Fruit fly (Drosophila melanogaster): ENCODE data around the gene TotC.

TotC gene

DNA sequence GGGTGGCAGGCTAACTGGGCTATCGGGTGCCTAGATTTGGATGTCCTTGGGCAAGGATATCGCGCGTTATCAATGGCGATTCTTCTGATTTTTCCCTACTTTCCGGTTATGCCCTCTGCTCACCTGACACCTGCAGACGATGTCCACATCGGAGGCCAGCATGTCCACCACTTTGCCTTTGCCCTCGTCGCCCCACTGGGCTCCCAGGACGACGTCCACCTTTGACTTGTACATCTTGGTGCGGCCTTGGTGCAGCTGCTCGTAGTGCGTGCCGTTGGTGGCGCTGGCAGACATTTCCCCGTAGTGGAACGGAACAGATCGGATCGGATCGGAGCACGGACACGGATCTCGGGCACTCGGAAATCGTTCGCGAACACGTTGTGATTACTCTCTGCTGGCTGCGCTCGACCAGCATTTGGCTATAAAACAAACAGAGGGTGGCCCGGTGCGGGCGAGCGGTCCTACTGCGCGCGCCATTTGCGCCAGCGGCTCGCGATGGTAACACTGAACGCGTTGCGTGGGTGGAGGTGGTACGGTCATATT lies 42.6 kb upstream of the TotC start, which contains the start of gene Adss (continued):
- peak; percentile 41 for TF ChIP-seq CG33213 (GFP tag; optimal IDR thresholded peaks at IDR 0.05)
- no peak for TF ChIP-seq ATbp (GFP tag; optimal IDR thresholded peaks at IDR 0.05)
- TF ChIP-seq CG6791 (GFP tag; IDR thresholded peaks at IDR 0.05; ENCODE audit: partially characterized antibody), result peak; percentile 54; the same call in 2 of the 3 replicates
- TF ChIP-seq sob (GFP tag; IDR thresholded peaks at IDR 0.05), result peak; percentile 56; the same call in 1 of the 2 replicates
- TF ChIP-seq Optix (GFP tag; IDR thresholded peaks at IDR 0.05), result no peak
- TF ChIP-seq CG30431 (GFP tag; optimal IDR thresholded peaks at IDR 0.05), result no peak
- TF ChIP-seq da (GFP tag; optimal IDR thresholded peaks at IDR 0.05), result no peak
- no peak for TF ChIP-seq cad (GFP tag; optimal IDR thresholded peaks at IDR 0.05)
- TF ChIP-seq CG14965 (GFP tag; optimal IDR thresholded peaks at IDR 0.05; ENCODE audit: borderline replicate concordance), result no peak
- TF ChIP-seq Vsx1 (GFP tag; optimal IDR thresholded peaks at IDR 0.05), result no peak
- no peak for TF ChIP-seq peb (GFP tag; IDR thresholded peaks at IDR 0.05)
- TF ChIP-seq jigr1 (GFP tag; IDR thresholded peaks at IDR 0.05), result no peak
- TF ChIP-seq sr (GFP tag; IDR thresholded peaks at IDR 0.05), result peak; percentile 98
- TF ChIP-seq CG18262 (tag; optimal IDR thresholded peaks at IDR 0.05), result no peak
- TF ChIP-seq CG12104 (GFP tag; optimal IDR thresholded peaks at IDR 0.05), result no peak
- TF ChIP-seq CG12942 (GFP tag; optimal IDR thresholded peaks at IDR 0.05), result no peak
- TF ChIP-seq CG32767 (GFP tag; IDR thresholded peaks at IDR 0.05), result 0 out of 2 replicates have a peak, but pooled peaks have one; percentile 14
- no peak for TF ChIP-seq ase (GFP tag; IDR thresholded peaks at IDR 0.05)
- TF ChIP-seq CG2129 (GFP tag; IDR thresholded peaks at IDR 0.05; ENCODE audit: partially characterized antibody), result no peak
- no peak for TF ChIP-seq fd96Cb (tag; optimal IDR thresholded peaks at IDR 0.05)
- TF ChIP-seq tx (GFP tag; optimal IDR thresholded peaks at IDR 0.05), result no peak
- TF ChIP-seq CG12236 (GFP tag; optimal IDR thresholded peaks at IDR 0.05), result no peak
- TF ChIP-seq Hr78 (GFP tag; optimal IDR thresholded peaks at IDR 0.05), result no peak
- TF ChIP-seq CG12769 (tag; optimal IDR thresholded peaks at IDR 0.05), result no peak
- no peak for TF ChIP-seq Aef1 (GFP tag; IDR thresholded peaks at IDR 0.05)
- TF ChIP-seq Bteb2 (GFP tag; optimal IDR thresholded peaks at IDR 0.05), result no peak
- TF ChIP-seq pum (GFP tag; optimal IDR thresholded peaks at IDR 0.05), result no peak
- no peak for TF ChIP-seq CG43689 (GFP tag; IDR thresholded peaks at IDR 0.05)
- no peak for TF ChIP-seq CG10462 (GFP tag; optimal IDR thresholded peaks at IDR 0.05)
- TF ChIP-seq Adf1 (GFP tag; IDR thresholded peaks at IDR 0.05), result peak; percentile 34
- 0 out of 3 replicates have a peak, but pooled peaks have one; percentile 31 for TF ChIP-seq z (GFP tag; IDR thresholded peaks at IDR 0.05)
- TF ChIP-seq eve (GFP tag; optimal IDR thresholded peaks at IDR 0.05), result no peak
- TF ChIP-seq CG17186 (GFP tag; optimal IDR thresholded peaks at IDR 0.05), result peak; percentile 89
- peak; percentile 7 for TF ChIP-seq CG13775 (GFP tag; optimal IDR thresholded peaks at IDR 0.05)
- TF ChIP-seq CG11085 (GFP tag; IDR thresholded peaks at IDR 0.05), result no peak
- peak; percentile 45 for TF ChIP-seq nom (GFP tag; optimal IDR thresholded peaks at IDR 0.05)
- TF ChIP-seq Hsf (GFP tag; optimal IDR thresholded peaks at IDR 0.05), result no peak
- peak; percentile 60 for TF ChIP-seq CG32532 (GFP tag; IDR thresholded peaks at IDR 0.05)
- TF ChIP-seq HLHmδ (GFP tag; optimal IDR thresholded peaks at IDR 0.05), result peak; percentile 94
- no peak for TF ChIP-seq stc (GFP tag; IDR thresholded peaks at IDR 0.05)
- TF ChIP-seq cato (GFP tag; optimal IDR thresholded peaks at IDR 0.05; ENCODE audit: borderline replicate concordance), result no peak
- no peak for TF ChIP-seq CG30020 (tag; optimal IDR thresholded peaks at IDR 0.05)
- no peak for TF ChIP-seq CG17361 (GFP tag; IDR thresholded peaks at IDR 0.05)
- peak; percentile 46 for TF ChIP-seq caup (GFP tag; optimal IDR thresholded peaks at IDR 0.05; ENCODE audit: severe bottlenecking)
- peak; percentile 79 for TF ChIP-seq CG42726 (GFP tag; IDR thresholded peaks at IDR 0.05; ENCODE audit: partially characterized antibody)
- peak; percentile 54 for TF ChIP-seq slbo (GFP tag; IDR thresholded peaks at IDR 0.05)
- TF ChIP-seq rib (GFP tag; IDR thresholded peaks at IDR 0.05), result peak; percentile 52; the same call in 1 of the 2 replicates
- TF ChIP-seq CG7987 (GFP tag; optimal IDR thresholded peaks at IDR 0.05), result peak; percentile 59
- TF ChIP-seq MESR4 (GFP tag; optimal IDR thresholded peaks at IDR 0.05), result peak; percentile 71
- no peak; the same call in 1 of the 3 replicates for TF ChIP-seq CG34224 (GFP tag; IDR thresholded peaks at IDR 0.05; ENCODE audit: partially characterized antibody)

Data from whole organism, embryonic.